Worm (Caenorhabditis elegans) whole organism, L1 larva: ENCODE measurements around the gene F54D5.4.

Experiments
- C04F5.9 ChIP-seq: sonication (generic microtip); optimal IDR thresholded peaks from 2 replicates; lab custom pipeline; 2016; ENCODE audit warnings: missing genetic modification characterization, missing compliant biosample characterization
- F16B12.6 ChIP-seq: fragments of 150-350 bp; optimal IDR thresholded peaks from 2 replicates; lab custom pipeline; 2014; ENCODE audit warnings: missing biosample characterization, missing genetic modification characterization
- Y116A8C.19 ChIP-seq: sonication (generic microtip); optimal IDR thresholded peaks from 2 replicates; lab custom pipeline; 2016; ENCODE audit warnings: missing compliant biosample characterization, missing genetic modification characterization, borderline replicate concordance
- alr-1 ChIP-seq: fragments of 200-800 bp; sonication (Bioruptor generic); optimal IDR thresholded peaks from 2 replicates; lab custom pipeline; 2018; ENCODE audit warnings: borderline replicate concordance, mild to moderate bottlenecking, missing genetic modification characterization, missing compliant biosample characterization
- ama-1 ChIP-seq: fragments of 150-350 bp; optimal IDR thresholded peaks from 2 replicates; lab custom pipeline; 2014
- blmp-1 ChIP-seq: fragments of 150-350 bp; optimal IDR thresholded peaks from 2 replicates; lab custom pipeline; 2014; ENCODE audit warnings: missing biosample characterization, missing genetic modification characterization
- ceh-8 ChIP-seq: fragments of 200-800 bp; sonication (Bioruptor generic); optimal IDR thresholded peaks from 2 replicates; lab custom pipeline; 2018; ENCODE audit warnings: mild to moderate bottlenecking, missing genetic modification characterization, moderate library complexity, missing compliant biosample characterization
- ceh-82 ChIP-seq, 3 experiments: fragments of 150-350 bp in 1 of 3; sonication (generic microtip) in 2 of 3; optimal IDR thresholded peaks; 2 replicates each; lab custom pipeline; 2014 to 2017; ENCODE audit warnings: missing biosample characterization in 3 of 3, missing genetic modification characterization in 3 of 3
- ceh-90 ChIP-seq: sonication (generic microtip); optimal IDR thresholded peaks from 2 replicates; lab custom pipeline; 2016; ENCODE audit warnings: missing genetic modification characterization, missing compliant biosample characterization
- ces-1 ChIP-seq: fragments of 150-350 bp; optimal IDR thresholded peaks from 2 replicates; lab custom pipeline; 2014; ENCODE audit warnings: missing biosample characterization, missing genetic modification reagents, missing genetic modification characterization
- dpl-1 ChIP-seq, 3 experiments: fragments of 150-350 bp in 2 of 3; sonication (generic microtip) in 1 of 3; optimal IDR thresholded peaks; 2 replicates each; lab custom pipeline; 2014 to 2017; ENCODE audit warnings: missing biosample characterization in 3 of 3, missing genetic modification characterization in 3 of 3, missing genetic modification reagents in 3 of 3
- dsc-1 ChIP-seq: sonication (generic microtip); optimal IDR thresholded peaks from 2 replicates; lab custom pipeline; 2016; ENCODE audit warnings: mild to moderate bottlenecking, missing genetic modification characterization, missing compliant biosample characterization
- efl-1 ChIP-seq, 4 experiments: fragments of 150-350 bp; optimal IDR thresholded peaks in 3 of 4; peaks in 1 of 4; 1 replicate in 1 of 4; 2 replicates in 3 of 4; lab custom pipeline; 2014; ENCODE audit warnings: missing biosample characterization in 2 of 4, missing genetic modification characterization in 2 of 4, missing genetic modification reagents in 2 of 4
- efl-3 ChIP-seq: fragments of 200-800 bp; sonication (Bioruptor generic); optimal IDR thresholded peaks from 2 replicates; lab custom pipeline; 2018; ENCODE audit warnings: mild to moderate bottlenecking, missing genetic modification characterization, missing compliant biosample characterization
- egl-27 ChIP-seq, 2 experiments: fragments of 150-350 bp in 1 of 2; sonication (generic microtip); optimal IDR thresholded peaks; 3 replicates each; lab custom pipeline; 2017 to 2018; ENCODE audit warnings: missing biosample characterization in 2 of 2, missing genetic modification characterization in 2 of 2, missing genetic modification reagents in 2 of 2
- ets-5 ChIP-seq: fragments of 200-800 bp; sonication (Bioruptor generic); IDR thresholded peaks from 2 replicates; pipeline ENCODE4 v1.3.6; 2022; ENCODE audit warnings: missing genetic modification characterization, missing compliant biosample characterization
- fkh-10 ChIP-seq: sonication (generic microtip); optimal IDR thresholded peaks from 2 replicates; lab custom pipeline; 2017; ENCODE audit warnings: missing biosample characterization, missing genetic modification reagents, missing genetic modification characterization
- fkh-4 ChIP-seq: sonication (generic microtip); optimal IDR thresholded peaks from 2 replicates; lab custom pipeline; 2016; ENCODE audit warnings: missing compliant biosample characterization, missing genetic modification characterization, borderline replicate concordance
- fkh-8 ChIP-seq: sonication (generic microtip); optimal IDR thresholded peaks from 2 replicates; lab custom pipeline; 2016; ENCODE audit warnings: mild to moderate bottlenecking, missing genetic modification characterization, missing compliant biosample characterization
- fos-1 ChIP-seq: fragments of 150-350 bp; optimal IDR thresholded peaks from 2 replicates; lab custom pipeline; 2014; ENCODE audit warnings: missing biosample characterization, missing genetic modification characterization
- grh-1 ChIP-seq: fragments of 200-800 bp; sonication (Bioruptor generic); IDR thresholded peaks from 2 replicates; pipeline ENCODE4 v1.3.6; 2022; ENCODE audit warnings: missing genetic modification reagents, missing genetic modification characterization, missing compliant biosample characterization
- irx-1 ChIP-seq: sonication (generic microtip); optimal IDR thresholded peaks from 2 replicates; lab custom pipeline; 2016; ENCODE audit warnings: missing genetic modification characterization, missing compliant biosample characterization
- isw-1 ChIP-seq: fragments of 200-800 bp; sonication (Bioruptor generic); IDR thresholded peaks from 2 replicates; pipeline ENCODE4 v1.3.6; 2022; ENCODE audit warnings: missing genetic modification characterization, missing compliant biosample characterization
- lin-13 ChIP-seq: fragments of 150-350 bp; optimal IDR thresholded peaks from 2 replicates; lab custom pipeline; 2014; ENCODE audit warnings: missing biosample characterization, missing genetic modification reagents, missing genetic modification characterization
- lin-14 ChIP-seq: fragments of 200-800 bp; sonication (Bioruptor generic); optimal IDR thresholded peaks from 2 replicates; lab custom pipeline; 2018; ENCODE audit warnings: mild to moderate bottlenecking, missing genetic modification characterization, moderate library complexity, missing compliant biosample characterization
- lin-35 ChIP-seq, 2 experiments: fragments of 150-350 bp; optimal IDR thresholded peaks; 2 replicates each; lab custom pipeline; 2014; ENCODE audit warnings: missing biosample characterization in 2 of 2, missing genetic modification characterization in 2 of 2, missing genetic modification reagents in 2 of 2
- mab-9 ChIP-seq: fragments of 200-800 bp; sonication (Bioruptor generic); IDR thresholded peaks from 2 replicates; pipeline ENCODE4 v1.3.6; 2022; ENCODE audit warnings: missing genetic modification reagents, missing genetic modification characterization, missing compliant biosample characterization
- mep-1 ChIP-seq: fragments of 150-350 bp; optimal IDR thresholded peaks from 2 replicates; lab custom pipeline; 2014; ENCODE audit warnings: missing biosample characterization, missing genetic modification characterization
- nhr-12 ChIP-seq: sonication (generic microtip); optimal IDR thresholded peaks from 2 replicates; lab custom pipeline; 2017; ENCODE audit warnings: missing biosample characterization, missing genetic modification characterization
- nhr-19 ChIP-seq: fragments of 200-800 bp; sonication (Bioruptor generic); conservative IDR thresholded peaks from 2 replicates; pipeline ENCODE4 v1.3.6; 2022; ENCODE audit warnings: missing genetic modification characterization, missing compliant biosample characterization
- nhr-20 ChIP-seq: sonication (generic microtip); optimal IDR thresholded peaks from 2 replicates; lab custom pipeline; 2016; ENCODE audit warnings: mild to moderate bottlenecking, missing genetic modification characterization, missing compliant biosample characterization
- nhr-237 ChIP-seq: fragments of 150-350 bp; optimal IDR thresholded peaks from 2 replicates; lab custom pipeline; 2014; ENCODE audit warnings: missing biosample characterization, missing genetic modification characterization
- nhr-77 ChIP-seq: fragments of 150-350 bp; optimal IDR thresholded peaks from 2 replicates; lab custom pipeline; 2014; ENCODE audit warnings: missing biosample characterization, missing genetic modification characterization
- nhr-84 ChIP-seq: sonication (generic microtip); optimal IDR thresholded peaks from 2 replicates; lab custom pipeline; 2017; ENCODE audit warnings: missing biosample characterization, missing genetic modification characterization
- nhr-85 ChIP-seq: sonication (generic microtip); peaks from one replicate; lab custom pipeline; 2016; ENCODE audit warnings: missing genetic modification characterization, inconsistent platforms, missing compliant biosample characterization
- pax-3 ChIP-seq: fragments of 200-800 bp; sonication (Bioruptor generic); optimal IDR thresholded peaks from 2 replicates; lab custom pipeline; 2018; ENCODE audit warnings: mild to moderate bottlenecking, missing genetic modification characterization, moderate library complexity, missing compliant biosample characterization
- rnt-1 ChIP-seq: sonication (generic microtip); optimal IDR thresholded peaks from 2 replicates; lab custom pipeline; 2016; ENCODE audit warnings: mild to moderate bottlenecking, missing genetic modification characterization, moderate library complexity, missing compliant biosample characterization
- snpc-4 ChIP-seq: fragments of 150-350 bp; optimal IDR thresholded peaks from 2 replicates; lab custom pipeline; 2014; ENCODE audit warnings: missing biosample characterization, missing genetic modification characterization
- snu-23 ChIP-seq: sonication (generic microtip); optimal IDR thresholded peaks from 2 replicates; lab custom pipeline; 2016; ENCODE audit warnings: missing genetic modification characterization, missing compliant biosample characterization
- sptf-1 ChIP-seq: fragments of 150-350 bp; optimal IDR thresholded peaks from 2 replicates; lab custom pipeline; 2014; ENCODE audit warnings: missing biosample characterization, missing genetic modification characterization
- swsn-7 ChIP-seq: sonication (generic microtip); optimal IDR thresholded peaks from 2 replicates; lab custom pipeline; 2016; ENCODE audit warnings: missing genetic modification characterization, missing compliant biosample characterization
- tlp-1 ChIP-seq: fragments of 150-350 bp; optimal IDR thresholded peaks from 2 replicates; lab custom pipeline; 2014; ENCODE audit warnings: missing biosample characterization, missing genetic modification characterization
- unc-130 ChIP-seq: fragments of 150-350 bp; optimal IDR thresholded peaks from 2 replicates; lab custom pipeline; 2017; ENCODE audit warnings: missing biosample characterization, missing genetic modification characterization, inconsistent platforms
- unc-30 ChIP-seq: sonication (generic microtip); optimal IDR thresholded peaks from 2 replicates; lab custom pipeline; 2017; ENCODE audit warnings: missing biosample characterization, missing genetic modification characterization
- unc-62 ChIP-seq: fragments of 150-350 bp; optimal IDR thresholded peaks from 2 replicates; lab custom pipeline; 2014; ENCODE audit warnings: missing biosample characterization, missing genetic modification reagents, missing genetic modification characterization
- unc-86 ChIP-seq: sonication (generic microtip); optimal IDR thresholded peaks from 2 replicates; lab custom pipeline; 2016; ENCODE audit warnings: missing genetic modification characterization, missing compliant biosample characterization
- vab-15 ChIP-seq: sonication (generic microtip); optimal IDR thresholded peaks from 2 replicates; lab custom pipeline; 2017; ENCODE audit warnings: missing genotype, mild to moderate bottlenecking, missing genetic modification characterization, missing compliant biosample characterization
- xbp-1 ChIP-seq: sonication (generic microtip); optimal IDR thresholded peaks from 2 replicates; lab custom pipeline; 2016; ENCODE audit warnings: missing genetic modification characterization, missing compliant biosample characterization
- zip-4 ChIP-seq: fragments of 200-800 bp; sonication (Bioruptor generic); optimal IDR thresholded peaks from 2 replicates; lab custom pipeline; 2018; ENCODE audit warnings: mild to moderate bottlenecking, missing genetic modification characterization, moderate library complexity, missing compliant biosample characterization
- ztf-11 ChIP-seq, 2 experiments: sonication (generic microtip); optimal IDR thresholded peaks; 2 replicates each; lab custom pipeline; 2016 to 2017; ENCODE audit warnings: missing genetic modification characterization in 2 of 2, missing biosample characterization in 1 of 2, missing compliant biosample characterization in 1 of 2

F54D5.4 gene

ce11 chrII:11619171-11619570, 49.6 kb downstream of the F54D5.4 start (continued):
- TF ChIP-seq fos-1 (tag; lab: Kevin White, UChicago) (no peak), alr-1 (tag; lab: Kevin White, UChicago) (no peak), nhr-84 (tag; lab: Kevin White, UChicago) (no peak), tlp-1 (no peak), lin-13 (GFP tag; lab: Kevin White, UChicago) (no peak), nhr-77 (tag; lab: Kevin White, UChicago) (peak; percentile 33), dsc-1 (no peak), pax-3 (tag; lab: Kevin White, UChicago) (no peak)

- TF ChIP-seq fkh-4 (no peak), unc-130 (peak; percentile 29), ces-1 (no peak), F16B12.6 (tag; lab: Kevin White, UChicago) (peak; percentile 2), unc-62 (GFP tag; lab: Kevin White, UChicago) (no peak), rnt-1 (tag; lab: Kevin White, UChicago) (peak; percentile 63), Y116A8C.19 (no peak), nhr-85 (peak; percentile 79), fkh-10 (GFP tag; lab: Kevin White, UChicago) (no peak), nhr-19 (peak; percentile 56), efl-3 (GFP tag; lab: Kevin White, UChicago) (no peak), ceh-90 (tag; lab: Kevin White, UChicago) (no peak), mep-1 (tag; lab: Kevin White, UChicago) (peak; percentile 71), unc-30 (tag; lab: Kevin White, UChicago) (no peak), swsn-7 (tag; lab: Kevin White, UChicago) (peak; percentile 56), ztf-11 (tag; optimal IDR thresholded peaks at IDR 0.05; lab: Kevin White, UChicago) (peak in 1 of 2 experiments; percentile 15), irx-1 (no peak), efl-1 (optimal IDR thresholded peaks at IDR 0.05; lab: Kevin White, UChicago) (peak; percentile 43 to 46), efl-1 (GFP tag; optimal IDR thresholded peaks at IDR 0.05 in 1 of 2; lab: Kevin White, UChicago) (peak in 1 of 2 experiments; percentile 23), lin-13 (GFP tag; lab: Kevin White, UChicago) (peak; percentile 36), ama-1 (lab: Kevin White, UChicago) (no peak), egl-27 (tag; optimal IDR thresholded peaks at IDR 0.05; lab: Kevin White, UChicago) (peak in 1 of 2 experiments; percentile 60), ets-5 (GFP tag; lab: Robert Waterston, UW) (no peak), isw-1 (GFP tag; lab: Robert Waterston, UW) (peak; percentile 11; the same call in 1 of the 2 replicates), lin-35 (GFP tag; optimal IDR thresholded peaks at IDR 0.05; lab: Kevin White, UChicago) (peak; percentile 59 to 63), lin-14 (GFP tag; lab: Kevin White, UChicago) (peak; percentile 98), alr-1 (tag; lab: Kevin White, UChicago) (no peak), zip-4 (GFP tag; lab: Kevin White, UChicago) (no peak), dpl-1 (GFP tag; optimal IDR thresholded peaks at IDR 0.05; lab: Kevin White, UChicago) (peak in 1 of 3 experiments; percentile 24), nhr-84 (tag; lab: Kevin White, UChicago) (no peak), fkh-8 (peak; percentile 49), pax-3 (tag; lab: Kevin White, UChicago) (no peak), vab-15 (tag; lab: Kevin White, UChicago) (no peak), mab-9 (GFP tag; lab: Robert Waterston, UW) (0 out of 2 replicates have a peak, but pooled peaks have one; percentile 54), sptf-1 (tag; lab: Kevin White, UChicago) (no peak), nhr-20 (tag; lab: Kevin White, UChicago) (peak; percentile 80), nhr-12 (no peak), blmp-1 (peak; percentile 85), ceh-8 (GFP tag; lab: Kevin White, UChicago) (no peak), snpc-4 (peak; percentile 56), xbp-1 (tag; lab: Kevin White, UChicago) (peak; percentile 58), nhr-237 (tag; lab: Kevin White, UChicago) (no peak), unc-86 (tag; lab: Kevin White, UChicago) (peak; percentile 29), grh-1 (peak; percentile 40; the same call in 1 of the 2 replicates), ceh-82 (tag; optimal IDR thresholded peaks at IDR 0.05; lab: Kevin White, UChicago) (peak; percentile 39 to 58 (median 41)), C04F5.9 (tag; lab: Kevin White, UChicago) (no peak), snu-23 (GFP tag; lab: Kevin White, UChicago) (peak; percentile 68)
These were observed 50.3 kb downstream of the F54D5.4 start for ce11 chrII:11619895-11620439.
